Fruit fly (Drosophila melanogaster): ENCODE results near the gene CG34323.

CG34323 gene

DNA sequence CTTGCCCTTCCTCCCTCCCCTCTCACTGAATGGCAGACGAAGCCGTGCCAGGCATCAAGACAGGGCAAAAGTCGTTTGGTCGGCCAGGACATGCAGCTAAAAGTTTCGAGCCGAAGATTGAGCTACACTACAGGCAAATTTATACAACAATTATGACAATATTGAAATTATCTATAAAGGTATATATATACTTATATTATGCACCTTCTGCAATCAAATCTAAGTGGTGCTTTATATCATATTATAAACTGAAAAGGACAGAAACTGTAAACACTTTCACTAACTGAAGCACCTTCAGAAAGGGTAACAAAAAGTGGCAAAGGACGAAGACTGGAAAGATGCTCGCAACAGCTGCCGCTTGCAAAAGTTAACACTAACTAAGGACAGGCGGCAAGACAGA is 6.0 kb downstream of the CG34323 start (continued):
- TF ChIP-seq pzg (GFP tag; optimal IDR thresholded peaks at IDR 0.05) (no peak), D19A (tag; optimal IDR thresholded peaks at IDR 0.05) (peak; percentile 98), CG2120 (GFP tag; optimal IDR thresholded peaks at IDR 0.05) (no peak), bowl (GFP tag; IDR thresholded peaks at IDR 0.05) (no peak), Xbp1 (GFP tag; optimal IDR thresholded peaks at IDR 0.05) (peak; percentile 12), Hr39 (optimal IDR thresholded peaks at IDR 0.05) (no peak), Dek (tag; optimal IDR thresholded peaks at IDR 0.05) (no peak), CG17612 (GFP tag; IDR thresholded peaks at IDR 0.05) (no peak), hth (optimal IDR thresholded peaks at IDR 0.05) (no peak), PHDP (tag; optimal IDR thresholded peaks at IDR 0.05) (peak; percentile 10), CG1647 (GFP tag; optimal IDR thresholded peaks at IDR 0.05) (no peak), CG12744 (GFP tag; optimal IDR thresholded peaks at IDR 0.05) (no peak), kni (GFP tag; optimal IDR thresholded peaks at IDR 0.05) (no peak), salm (tag; optimal IDR thresholded peaks at IDR 0.05) (no peak), CG31365 (tag; optimal IDR thresholded peaks at IDR 0.05) (no peak), wor (GFP tag; IDR thresholded peaks at IDR 0.05) (no peak), bsh (GFP tag; optimal IDR thresholded peaks at IDR 0.05) (peak in 1 of 2 experiments; percentile 51), nau (GFP tag; optimal IDR thresholded peaks at IDR 0.05) (no peak), hkb (optimal IDR thresholded peaks at IDR 0.05) (no peak), hkb (GFP tag; IDR thresholded peaks at IDR 0.05) (no peak), E2f2 (GFP tag; IDR thresholded peaks at IDR 0.05) (no peak), ranshi (GFP tag; IDR thresholded peaks at IDR 0.05) (no peak), unc-4 (GFP tag; IDR thresholded peaks at IDR 0.05; ENCODE audit: partially characterized antibody) (no peak), CG3163 (GFP tag; optimal IDR thresholded peaks at IDR 0.05) (no peak), Rfx (GFP tag; IDR thresholded peaks at IDR 0.05) (no peak), CG10462 (GFP tag; optimal IDR thresholded peaks at IDR 0.05) (no peak), repo (GFP tag; optimal IDR thresholded peaks at IDR 0.05) (no peak), CG8478 (optimal IDR thresholded peaks at IDR 0.05) (no peak), ase (GFP tag; IDR thresholded peaks at IDR 0.05) (no peak), Dbx (GFP tag; IDR thresholded peaks at IDR 0.05) (no peak), CG13287 (GFP tag; IDR thresholded peaks at IDR 0.05; ENCODE audit: partially characterized antibody) (no peak), CG4730 (GFP tag; IDR thresholded peaks at IDR 0.05) (no peak), sens (GFP tag) (no peak), eyg (GFP tag; optimal IDR thresholded peaks at IDR 0.05) (no peak), jigr1 (GFP tag; IDR thresholded peaks at IDR 0.05) (no peak), lab (GFP tag; optimal IDR thresholded peaks at IDR 0.05) (peak; percentile 44), CG9817 (tag; optimal IDR thresholded peaks at IDR 0.05) (no peak), CG16813 (GFP tag; IDR thresholded peaks at IDR 0.05; ENCODE audit: partially characterized antibody) (no peak), dati (GFP tag; IDR thresholded peaks at IDR 0.05) (no peak), Abd-B (GFP tag; optimal IDR thresholded peaks at IDR 0.05) (peak; percentile 8), br (optimal IDR thresholded peaks at IDR 0.05) (no peak), CG34376 (GFP tag; optimal IDR thresholded peaks at IDR 0.05) (no peak), chinmo (GFP tag; IDR thresholded peaks at IDR 0.05; ENCODE audit: partially characterized antibody) (no peak), CG12299 (tag; optimal IDR thresholded peaks at IDR 0.05) (no peak), CG10267 (tag; optimal IDR thresholded peaks at IDR 0.05) (peak; percentile 14), CG33213 (GFP tag; optimal IDR thresholded peaks at IDR 0.05) (no peak), CG6683 (GFP tag; optimal IDR thresholded peaks at IDR 0.05) (no peak), croc (GFP tag; conservative IDR thresholded peaks at IDR 0.05) (no peak), CG11093 (GFP tag; IDR thresholded peaks at IDR 0.05) (no peak), zf30C (GFP tag; optimal IDR thresholded peaks at IDR 0.05) (no peak), NC2β (GFP tag; optimal IDR thresholded peaks at IDR 0.05) (no peak), stwl (tag; optimal IDR thresholded peaks at IDR 0.05) (no peak), Aef1 (GFP tag; IDR thresholded peaks at IDR 0.05) (no peak), YL-1 (GFP tag; optimal IDR thresholded peaks at IDR 0.05) (no peak)

All from whole organism, embryonic.